Fruit fly (Drosophila melanogaster) whole organism, embryonic: Measurements from ENCODE around the gene CIA30.

Experiments
- B-H2 ChIP-seq: fragments of 200-800 bp; sonication (Bioruptor generic); optimal IDR thresholded peaks from 2 replicates; lab custom pipeline; 2018; ENCODE audit warnings: missing biosample characterization, mild to moderate bottlenecking, missing genetic modification characterization
- CG10462 ChIP-seq: fragments of 200-800 bp; sonication (Bioruptor generic); optimal IDR thresholded peaks from 2 replicates; lab custom pipeline; 2016; ENCODE audit warnings: missing biosample characterization, missing genetic modification characterization
- CG10543 ChIP-seq: fragments of 200-800 bp; sonication (Bioruptor generic); optimal IDR thresholded peaks from 3 replicates; lab custom pipeline; 2017; ENCODE audit warnings: missing biosample characterization, mild to moderate bottlenecking, missing genetic modification characterization, moderate library complexity
- CG11560 ChIP-seq: fragments of 200-800 bp; sonication (Bioruptor generic); IDR thresholded peaks from 3 replicates; pipeline ENCODE4 v1.3.6; 2022; ENCODE audit warnings: missing biosample characterization, missing genetic modification characterization
- CG12219 ChIP-seq: fragments of 200-800 bp; sonication (Bioruptor generic); optimal IDR thresholded peaks from 3 replicates; lab custom pipeline; 2018; ENCODE audit warnings: missing biosample characterization, mild to moderate bottlenecking, missing genetic modification characterization
- CG1233 ChIP-seq: fragments of 200-800 bp; sonication (Bioruptor generic); optimal IDR thresholded peaks from 4 replicates; lab custom pipeline; 2018; ENCODE audit warnings: missing biosample characterization, mild to moderate bottlenecking, missing genetic modification characterization
- CG12391 ChIP-seq: fragments of 200-800 bp; sonication (Bioruptor generic); optimal IDR thresholded peaks from 3 replicates; lab custom pipeline; 2018; ENCODE audit warnings: missing biosample characterization, mild to moderate bottlenecking, missing genetic modification characterization, moderate library complexity
- CG13287 ChIP-seq: fragments of 200-800 bp; sonication (Bioruptor generic); IDR thresholded peaks from 2 replicates; pipeline ENCODE4 v1.3.6; 2022; ENCODE audit warnings: missing biosample characterization, missing genetic modification characterization; ENCODE audit not compliant: partially characterized antibody
- CG13775 ChIP-seq: fragments of 200-800 bp; sonication (Bioruptor generic); optimal IDR thresholded peaks from 3 replicates; lab custom pipeline; 2017; ENCODE audit warnings: missing biosample characterization, mild to moderate bottlenecking, missing genetic modification characterization
- CG13894 ChIP-seq: fragments of 200-800 bp; sonication (Bioruptor generic); optimal IDR thresholded peaks from 3 replicates; lab custom pipeline; 2018; ENCODE audit warnings: missing biosample characterization, mild to moderate bottlenecking, missing genetic modification characterization, moderate library complexity
- CG15514 ChIP-seq: fragments of 200-800 bp; sonication (Bioruptor generic); optimal IDR thresholded peaks from 3 replicates; lab custom pipeline; 2017; ENCODE audit warnings: missing biosample characterization, missing genetic modification characterization, mild to moderate bottlenecking, moderate library complexity, missing genetic modification reagents
- CG18476 ChIP-seq: fragments of 200-800 bp; sonication (Bioruptor generic); optimal IDR thresholded peaks from 2 replicates; lab custom pipeline; 2016; ENCODE audit warnings: missing biosample characterization, mild to moderate bottlenecking, missing genetic modification characterization
- CG2712 ChIP-seq: fragments of 200-800 bp; optimal IDR thresholded peaks from 3 replicates; lab custom pipeline; 2019; ENCODE audit warnings: missing biosample characterization, mild to moderate bottlenecking, missing genetic modification characterization, moderate library complexity
- CG2875 ChIP-seq: fragments of 200-800 bp; sonication (Bioruptor generic); optimal IDR thresholded peaks from 2 replicates; lab custom pipeline; 2017; ENCODE audit warnings: missing biosample characterization, mild to moderate bottlenecking, missing genetic modification characterization, missing genetic modification reagents
- CG3281 ChIP-seq: fragments of 200-800 bp; sonication (Bioruptor generic); optimal IDR thresholded peaks from 3 replicates; lab custom pipeline; 2017; ENCODE audit warnings: missing biosample characterization, mild to moderate bottlenecking, missing genetic modification characterization
- CG3726 ChIP-seq: fragments of 200-800 bp; sonication (Bioruptor generic); IDR thresholded peaks from 3 replicates; pipeline ENCODE4, ENCODE4 v1.3.6; 2022; ENCODE audit warnings: missing biosample characterization, missing genetic modification characterization
- CG4730 ChIP-seq: fragments of 200-800 bp; sonication (Bioruptor generic); IDR thresholded peaks from 2 replicates; pipeline ENCODE4 v1.3.6; 2022; ENCODE audit warnings: missing biosample characterization, missing genetic modification characterization
- CG5953 ChIP-seq: fragments of 200-800 bp; sonication (Bioruptor generic); IDR thresholded peaks from 2 replicates; pipeline ENCODE4 v1.3.6; 2022; ENCODE audit warnings: missing biosample characterization, missing genetic modification characterization
- CG6683 ChIP-seq: fragments of 200-800 bp; sonication (Bioruptor generic); optimal IDR thresholded peaks from 2 replicates; lab custom pipeline; 2017; ENCODE audit warnings: missing biosample characterization, mild to moderate bottlenecking, missing genetic modification characterization, missing genetic modification reagents
- CG6765 ChIP-seq: fragments of 200-800 bp; sonication (Bioruptor generic); optimal IDR thresholded peaks from 3 replicates; lab custom pipeline; 2017; ENCODE audit warnings: missing biosample characterization, mild to moderate bottlenecking, missing genetic modification characterization
- CG7839 ChIP-seq: fragments of 200-800 bp; sonication (Bioruptor generic); optimal IDR thresholded peaks from 3 replicates; lab custom pipeline; 2018; ENCODE audit warnings: missing biosample characterization, mild to moderate bottlenecking, missing genetic modification characterization, moderate library complexity
- CG8924 ChIP-seq: fragments of 200-800 bp; optimal IDR thresholded peaks from 3 replicates; lab custom pipeline; 2019; ENCODE audit warnings: missing biosample characterization, mild to moderate bottlenecking, missing genetic modification characterization, moderate library complexity
- Dad ChIP-seq: fragments of 200-800 bp; sonication (Bioruptor generic); optimal IDR thresholded peaks from 3 replicates; lab custom pipeline; 2016; ENCODE audit warnings: missing biosample characterization, missing genetic modification characterization
- Dfd ChIP-seq, 2 experiments: fragments of >200 bp; optimal IDR thresholded peaks; 2 replicates each; lab custom pipeline; 2017; ENCODE audit warnings: missing biosample characterization in 2 of 2, missing genetic modification characterization in 2 of 2
- Doc3 ChIP-seq: fragments of 200-800 bp; sonication (Bioruptor generic); IDR thresholded peaks from 3 replicates; pipeline ENCODE4 v1.3.6; 2022; ENCODE audit warnings: missing biosample characterization, missing genetic modification characterization; ENCODE audit not compliant: partially characterized antibody
- Hmx ChIP-seq: fragments of 200-800 bp; sonication (Bioruptor generic); optimal IDR thresholded peaks from 2 replicates; lab custom pipeline; 2016; ENCODE audit warnings: missing biosample characterization, missing genetic modification characterization
- Meics ChIP-seq: fragments of 200-800 bp; sonication (Bioruptor generic); optimal IDR thresholded peaks from 2 replicates; lab custom pipeline; 2017; ENCODE audit warnings: missing biosample characterization, mild to moderate bottlenecking, missing genetic modification characterization
- Pdp1 ChIP-seq, 2 experiments: fragments of 200-800 bp; sonication (Bioruptor generic); optimal IDR thresholded peaks; 3 replicates each; lab custom pipeline; 2016; ENCODE audit warnings: missing biosample characterization in 2 of 2, missing genetic modification characterization in 2 of 2, mild to moderate bottlenecking in 1 of 2, moderate library complexity in 1 of 2
- ato ChIP-seq: fragments of 200-800 bp; sonication (Bioruptor generic); IDR thresholded peaks from 2 replicates; pipeline ENCODE4 v1.3.6; 2022; ENCODE audit warnings: missing biosample characterization, missing genetic modification characterization; ENCODE audit not compliant: partially characterized antibody
- az2 ChIP-seq: fragments of 200-800 bp; sonication (Bioruptor generic); optimal IDR thresholded peaks from 3 replicates; lab custom pipeline; 2016; ENCODE audit warnings: missing biosample characterization, missing genetic modification characterization
- bab2 ChIP-seq: fragments of 200-800 bp; sonication (Bioruptor generic); optimal IDR thresholded peaks from 2 replicates; lab custom pipeline; 2016; ENCODE audit warnings: missing biosample characterization, missing genetic modification characterization
- bowl ChIP-seq: fragments of 200-800 bp; sonication (Bioruptor generic); IDR thresholded peaks from 2 replicates; pipeline ENCODE4 v1.3.6; 2022; ENCODE audit warnings: missing biosample characterization, missing genetic modification characterization
- br ChIP-seq: fragments of >200 bp; optimal IDR thresholded peaks from 2 replicates; lab custom pipeline; 2017
- cato ChIP-seq: fragments of 200-800 bp; sonication (Bioruptor generic); optimal IDR thresholded peaks from 2 replicates; lab custom pipeline; 2016; ENCODE audit warnings: missing biosample characterization, missing genetic modification characterization, borderline replicate concordance
- chinmo ChIP-seq: fragments of 200-800 bp; sonication (Bioruptor generic); IDR thresholded peaks from 4 replicates; pipeline ENCODE4 v1.3.6; 2022; ENCODE audit warnings: missing biosample characterization, missing genetic modification characterization; ENCODE audit not compliant: partially characterized antibody
- crc ChIP-seq: fragments of 200-800 bp; sonication (Bioruptor generic); optimal IDR thresholded peaks from 2 replicates; lab custom pipeline; 2016; ENCODE audit warnings: missing biosample characterization, missing genetic modification characterization
- cwo ChIP-seq: fragments of 200-800 bp; sonication (Bioruptor generic); optimal IDR thresholded peaks from 3 replicates; lab custom pipeline; 2017; ENCODE audit warnings: missing biosample characterization, missing genetic modification characterization, mild to moderate bottlenecking, moderate library complexity, missing genetic modification reagents
- dati ChIP-seq: fragments of 200-800 bp; sonication (Bioruptor generic); IDR thresholded peaks from 2 replicates; pipeline ENCODE4 v1.3.6; 2022; ENCODE audit warnings: missing biosample characterization, missing genetic modification characterization
- dm ChIP-seq: fragments of 200-800 bp; sonication (Bioruptor generic); optimal IDR thresholded peaks from 3 replicates; lab custom pipeline; 2016; ENCODE audit warnings: missing biosample characterization, missing genetic modification characterization
- dmrt11E ChIP-seq: fragments of 200-800 bp; sonication (Bioruptor generic); optimal IDR thresholded peaks from 3 replicates; lab custom pipeline; 2018; ENCODE audit warnings: missing biosample characterization, mild to moderate bottlenecking, missing genetic modification characterization, moderate library complexity
- fd102C ChIP-seq: fragments of 200-800 bp; sonication (Bioruptor generic); optimal IDR thresholded peaks from 2 replicates; lab custom pipeline; 2018; ENCODE audit warnings: missing biosample characterization, mild to moderate bottlenecking, missing genetic modification characterization, moderate library complexity
- fd3F ChIP-seq: fragments of 200-800 bp; sonication (Bioruptor generic); optimal IDR thresholded peaks from 2 replicates; lab custom pipeline; 2018; ENCODE audit warnings: missing biosample characterization, mild to moderate bottlenecking, missing genetic modification characterization, moderate library complexity
- fd96Cb ChIP-seq: fragments of 200-800 bp; sonication (Bioruptor generic); optimal IDR thresholded peaks from 2 replicates; lab custom pipeline; 2018; ENCODE audit warnings: missing biosample characterization, mild to moderate bottlenecking, missing genetic modification characterization, moderate library complexity
- jumu ChIP-seq: fragments of 200-800 bp; sonication (Bioruptor generic); optimal IDR thresholded peaks from 3 replicates; lab custom pipeline; 2016; ENCODE audit warnings: missing biosample characterization, missing genetic modification characterization
- kah ChIP-seq: fragments of 200-800 bp; sonication (Bioruptor generic); optimal IDR thresholded peaks from 2 replicates; lab custom pipeline; 2018; ENCODE audit warnings: missing biosample characterization, mild to moderate bottlenecking, missing genetic modification characterization
- lola ChIP-seq, 3 experiments: fragments of >200 bp in 2 of 3; fragments of 200-800 bp in 1 of 3; sonication (Bioruptor generic) in 1 of 3; optimal IDR thresholded peaks; 2 replicates each; lab custom pipeline; 2017 to 2019; ENCODE audit warnings: missing biosample characterization in 3 of 3, missing genetic modification characterization in 3 of 3, mild to moderate bottlenecking in 1 of 3, moderate library complexity in 1 of 3
- sens ChIP-seq: fragments of 200-800 bp; sonication (Bioruptor generic); peaks from one replicate; lab custom pipeline; 2016; ENCODE audit warnings: missing biosample characterization, missing genetic modification characterization
- tgo ChIP-seq: fragments of 200-800 bp; sonication (Bioruptor generic); IDR thresholded peaks from 3 replicates; pipeline ENCODE4 v1.3.6; 2022; ENCODE audit warnings: missing biosample characterization, missing genetic modification characterization
- unpg ChIP-seq: fragments of 200-800 bp; sonication (Bioruptor generic); optimal IDR thresholded peaks from 3 replicates; lab custom pipeline; 2018; ENCODE audit warnings: missing biosample characterization, mild to moderate bottlenecking, missing genetic modification characterization, moderate library complexity
- vfl ChIP-seq: fragments of 200-800 bp; sonication (Bioruptor generic); optimal IDR thresholded peaks from 2 replicates; lab custom pipeline; 2016; ENCODE audit warnings: missing biosample characterization, missing genetic modification characterization
- wdn ChIP-seq: fragments of 200-800 bp; sonication (Bioruptor generic); IDR thresholded peaks from 2 replicates; pipeline ENCODE4 v1.3.6; 2022; ENCODE audit warnings: missing biosample characterization, missing genetic modification characterization

CIA30 gene

DNA sequence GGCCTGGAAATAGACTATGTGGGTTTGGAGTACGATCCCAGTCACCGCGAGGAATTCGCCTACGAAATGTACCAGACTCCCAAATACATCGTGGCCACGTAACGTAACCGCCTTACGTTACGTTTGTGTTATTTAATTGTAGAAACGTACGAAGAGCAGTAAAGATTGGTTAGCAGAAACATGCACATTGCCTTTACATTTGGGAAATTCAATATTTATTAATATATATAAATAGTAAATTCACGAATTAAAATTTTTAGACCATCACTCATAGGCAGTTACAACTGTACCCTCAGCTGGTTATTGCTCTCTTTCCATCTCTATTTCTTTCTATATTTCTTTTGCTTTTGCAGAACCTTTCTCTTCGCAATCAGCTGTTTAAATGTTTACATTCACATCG lies 1.1 kb downstream of the CIA30 start, which contains the start of gene Gnpnat (continued):
- TF ChIP-seq Doc3 (GFP tag; lab: Robert Waterston, UW) (no peak), kah (GFP tag; lab: Kevin White, UChicago) (no peak), fd96Cb (tag; lab: Kevin White, UChicago) (peak; percentile 38), dati (GFP tag; lab: Robert Waterston, UW) (no peak), Meics (GFP tag; lab: Kevin White, UChicago) (peak; percentile 73), CG10462 (GFP tag; lab: Kevin White, UChicago) (peak; percentile 19), CG2875 (GFP tag; lab: Kevin White, UChicago) (peak; percentile 35), CG2712 (tag; lab: Kevin White, UChicago) (peak; percentile 69), CG11560 (tag; lab: Robert Waterston, UW) (no peak), lola (GFP tag; optimal IDR thresholded peaks at IDR 0.05; lab: Kevin White, UChicago) (peak in 1 of 3 experiments; percentile 27), vfl (GFP tag; lab: Kevin White, UChicago) (no peak), CG18476 (peak; percentile 18), fd102C (GFP tag; lab: Kevin White, UChicago) (no peak), unpg (GFP tag; lab: Kevin White, UChicago) (peak; percentile 80), CG8924 (tag; lab: Kevin White, UChicago) (peak; percentile 57), CG15514 (GFP tag; lab: Kevin White, UChicago) (peak; percentile 37), CG3726 (no peak), CG5953 (GFP tag; lab: Robert Waterston, UW) (no peak), ato (no peak), CG12219 (GFP tag; lab: Kevin White, UChicago) (peak; percentile 41), cato (GFP tag; lab: Kevin White, UChicago) (no peak), jumu (GFP tag; lab: Kevin White, UChicago) (peak; percentile 12), CG13287 (GFP tag; lab: Robert Waterston, UW) (no peak), az2 (GFP tag; lab: Kevin White, UChicago) (peak; percentile 25), CG4730 (no peak), CG1233 (GFP tag; lab: Kevin White, UChicago) (peak; percentile 55), CG13775 (peak; percentile 52), wdn (GFP tag; lab: Robert Waterston, UW) (no peak), tgo (GFP tag; lab: Robert Waterston, UW) (no peak), dmrt11E (tag; lab: Kevin White, UChicago) (peak; percentile 51), Dad (GFP tag; lab: Kevin White, UChicago) (no peak), CG13894 (peak; percentile 26), fd3F (GFP tag; lab: Kevin White, UChicago) (peak; percentile 38), bowl (GFP tag; lab: Robert Waterston, UW) (no peak), CG6683 (GFP tag; lab: Kevin White, UChicago) (peak; percentile 15), CG6765 (GFP tag; lab: Kevin White, UChicago) (no peak), CG10543 (GFP tag; lab: Kevin White, UChicago) (no peak), Hmx (no peak), B-H2 (GFP tag; lab: Kevin White, UChicago) (peak; percentile 11), Pdp1 (GFP tag; optimal IDR thresholded peaks at IDR 0.05; lab: Kevin White, UChicago) (peak; percentile 17 to 32), bab2 (GFP tag; lab: Kevin White, UChicago) (no peak), CG7839 (peak; percentile 69), sens (GFP tag; lab: Kevin White, UChicago) (peak; percentile 80), CG12391 (tag; lab: Kevin White, UChicago) (peak; percentile 75), cwo (GFP tag; lab: Kevin White, UChicago) (peak; percentile 36), chinmo (GFP tag; lab: Robert Waterston, UW) (no peak), br (lab: Kevin White, UChicago) (no peak), crc (GFP tag; lab: Kevin White, UChicago) (no peak), Dfd (GFP tag; optimal IDR thresholded peaks at IDR 0.05; lab: Kevin White, UChicago) (no peak), dm (GFP tag; lab: Kevin White, UChicago) (no peak), CG3281 (peak; percentile 55)
